Fruit fly (Drosophila melanogaster) whole organism: ENCODE data around the gene CG42688.

ENCODE experiments used
- CG8478 ChIP-seq: fragments of >200 bp; optimal IDR thresholded peaks from 2 replicates; lab custom pipeline; 2018; ENCODE audit warnings: inconsistent platforms
- Dll ChIP-seq: fragments of >200 bp; optimal IDR thresholded peaks from 2 replicates; lab custom pipeline; 2017
- EcR ChIP-seq, 2 experiments: fragments of >200 bp; optimal IDR thresholded peaks; 2 replicates each; lab custom pipeline; 2017; ENCODE audit warnings: missing biosample characterization in 2 of 2, missing genetic modification characterization in 2 of 2, missing genetic modification reagents in 2 of 2
- pan ChIP-seq: fragments of >200 bp; optimal IDR thresholded peaks from 2 replicates; lab custom pipeline; 2017
- psq ChIP-seq: fragments of >200 bp; optimal IDR thresholded peaks from 2 replicates; lab custom pipeline; 2017
- usp ChIP-seq: fragments of >200 bp; optimal IDR thresholded peaks from 2 replicates; lab custom pipeline; 2017; ENCODE audit warnings: missing biosample characterization, missing genetic modification characterization, mixed read lengths

The CG42688 gene

dm6 chr2L:19140257-19140983, 42.2 kb downstream of the CG42688 start:
- TF ChIP-seq usp (GFP tag; lab: Kevin White, UChicago): no peak

- no peak for TF ChIP-seq usp (GFP tag; lab: Kevin White, UChicago)
- no peak for TF ChIP-seq psq
- no peak for TF ChIP-seq Dll (lab: Kevin White, UChicago)
- no peak for TF ChIP-seq CG8478 (lab: Kevin White, UChicago)
- no peak for TF ChIP-seq EcR (GFP tag; optimal IDR thresholded peaks at IDR 0.05; lab: Kevin White, UChicago)
- TF ChIP-seq pan: no peak
Observed at dm6 chr2L:19139751-19140150, 42.9 kb downstream of the CG42688 start.

DNA sequence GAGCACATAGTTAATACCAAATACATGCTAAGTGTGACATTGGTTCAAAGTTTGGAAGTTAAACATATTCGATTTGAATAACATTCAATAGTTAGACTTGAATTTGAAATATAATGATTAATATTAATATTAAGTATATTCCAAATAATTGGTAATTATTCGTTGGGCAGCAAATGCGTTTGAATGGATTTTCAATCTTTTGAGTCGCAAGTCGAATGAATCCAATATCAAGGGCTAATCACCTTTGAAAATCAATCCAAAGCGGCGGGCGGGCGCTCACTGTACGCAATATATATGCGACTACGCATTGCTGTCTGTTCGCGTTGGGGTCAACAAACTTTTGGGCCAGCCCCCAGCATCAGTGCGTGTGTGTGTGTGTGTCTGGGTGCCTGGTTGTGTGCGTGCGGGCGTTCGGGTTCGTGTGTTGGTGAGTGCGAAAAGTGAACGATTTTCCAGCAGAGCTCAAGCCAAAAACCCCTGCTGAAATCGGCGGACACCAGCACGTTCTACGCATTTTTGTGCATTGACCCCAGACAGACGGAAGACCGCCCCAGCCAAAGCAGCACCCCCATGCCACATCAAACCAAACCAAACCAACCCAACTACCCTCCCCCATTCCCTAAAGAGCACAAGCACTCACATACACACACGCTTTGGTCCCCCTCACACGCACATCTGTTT, 44.1 kb downstream of the CG42688 start:
- TF ChIP-seq CG8478 (lab: Kevin White, UChicago) (no peak), Dll (lab: Kevin White, UChicago) (no peak), psq (no peak), EcR (GFP tag; optimal IDR thresholded peaks at IDR 0.05; lab: Kevin White, UChicago) (peak in 1 of 2 experiments; percentile 58)

DNA sequence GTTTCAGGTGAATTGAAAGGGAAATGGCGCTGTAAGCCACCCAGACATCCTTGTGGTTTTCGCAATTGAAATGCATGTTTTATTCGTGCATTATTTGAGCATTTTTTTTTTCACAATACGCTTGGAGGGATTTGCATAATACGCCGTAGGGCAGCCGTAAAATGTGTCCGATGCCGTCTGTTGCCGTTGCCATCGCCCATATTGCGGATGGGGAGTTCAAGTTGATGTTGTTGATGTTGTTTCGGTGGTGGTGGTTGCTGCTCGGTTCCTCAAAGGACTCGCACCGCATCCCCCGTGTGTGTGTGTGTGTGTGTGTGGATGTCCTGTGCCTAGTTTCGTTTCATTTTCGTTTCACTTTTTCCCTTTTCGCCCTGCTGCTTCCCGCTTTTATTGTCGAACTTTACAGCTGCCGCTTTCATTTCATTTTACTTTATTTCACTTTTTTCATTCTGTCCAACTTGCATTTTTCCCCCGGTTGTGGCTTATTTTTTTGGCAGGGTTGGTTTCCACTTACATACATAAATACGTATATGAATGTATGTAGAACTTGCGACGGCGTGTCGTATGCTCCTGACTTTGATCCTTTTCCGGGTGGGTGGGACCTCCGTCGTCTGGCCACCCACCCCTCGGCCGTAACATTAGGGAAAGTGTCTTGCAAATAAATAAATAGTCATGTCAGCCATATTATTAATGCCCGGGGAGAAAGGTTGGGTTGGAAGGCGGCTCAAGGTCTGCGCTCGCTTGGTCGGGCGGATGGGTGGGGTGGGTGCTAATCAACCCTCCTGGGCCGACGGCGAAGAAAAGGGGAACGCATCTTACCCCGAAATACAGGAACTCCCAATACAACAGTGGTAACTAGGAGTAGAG, 44.9 kb downstream of the CG42688 start:
- no peak for TF ChIP-seq EcR (GFP tag; optimal IDR thresholded peaks at IDR 0.05; lab: Kevin White, UChicago)

dm6 chr2L:19136735-19137134, 45.9 kb downstream of the CG42688 start:
- TF ChIP-seq psq (no peak), Dll (lab: Kevin White, UChicago) (no peak), CG8478 (lab: Kevin White, UChicago) (no peak), EcR (GFP tag; optimal IDR thresholded peaks at IDR 0.05; lab: Kevin White, UChicago) (no peak), usp (GFP tag; lab: Kevin White, UChicago) (no peak), pan (no peak)

DNA sequence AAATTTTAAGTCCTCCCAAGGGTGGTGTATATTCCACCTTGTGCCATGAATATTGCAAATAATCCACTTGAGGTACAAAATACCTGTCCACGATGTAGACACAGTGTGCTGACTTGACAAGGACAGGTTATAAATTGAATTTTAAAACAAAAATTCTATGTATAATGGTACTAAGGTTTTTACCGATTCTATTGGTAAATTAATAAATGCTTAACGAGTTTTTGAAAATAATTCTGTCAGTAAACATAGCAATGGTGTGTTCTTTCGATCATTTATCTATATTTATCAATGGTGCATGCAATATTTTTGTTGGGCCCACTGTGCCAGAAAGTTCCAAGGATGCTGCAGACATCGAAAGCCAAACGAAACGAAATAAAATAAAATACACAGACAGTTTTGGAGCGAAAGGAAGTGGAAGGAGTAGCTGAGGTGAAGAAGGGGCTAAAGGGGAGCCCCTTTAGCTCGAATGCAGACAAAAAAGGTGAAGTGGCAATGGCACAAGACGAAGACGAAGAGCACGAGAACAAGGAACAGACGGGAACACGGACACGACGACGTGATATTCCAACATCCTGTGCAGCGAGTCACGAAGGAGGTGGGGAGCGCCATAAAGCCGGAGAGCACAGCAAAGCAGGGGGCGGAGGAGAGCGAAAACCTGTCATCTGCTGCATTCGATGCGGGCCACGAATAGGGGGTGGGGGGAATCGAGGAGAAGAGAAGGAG, 46.5 kb downstream of the CG42688 start:
- no peak for TF ChIP-seq EcR (GFP tag; optimal IDR thresholded peaks at IDR 0.05; lab: Kevin White, UChicago)

dm6 chr2L:19134814-19135523, 47.6 kb downstream of the CG42688 start, which contains the start of gene Polr1D:
Gene Polr1D (minus strand): TSS chr2L:19135233.
- no peak for TF ChIP-seq psq
- no peak for TF ChIP-seq CG8478 (lab: Kevin White, UChicago)
- peak; percentile 69 for TF ChIP-seq Dll (lab: Kevin White, UChicago)

- no peak for TF ChIP-seq usp (GFP tag; lab: Kevin White, UChicago)
- no peak for TF ChIP-seq CG8478 (lab: Kevin White, UChicago)
- TF ChIP-seq psq: no peak
- no peak for TF ChIP-seq pan
- TF ChIP-seq Dll (lab: Kevin White, UChicago): no peak
- no peak for TF ChIP-seq EcR (GFP tag; optimal IDR thresholded peaks at IDR 0.05; lab: Kevin White, UChicago)
Observed at dm6 chr2L:19134366-19134689, 48.3 kb downstream of the CG42688 start.

dm6 chr2L:19133465-19134365, 48.9 kb downstream of the CG42688 start, which contains the start of gene brat:
Gene brat (plus strand): TSS chr2L:19133816.
- no peak for TF ChIP-seq EcR (GFP tag; optimal IDR thresholded peaks at IDR 0.05; lab: Kevin White, UChicago)
- TF ChIP-seq Dll (lab: Kevin White, UChicago): no peak
- TF ChIP-seq usp (GFP tag; lab: Kevin White, UChicago): no peak
- TF ChIP-seq pan: no peak
- no peak for TF ChIP-seq psq
- no peak for TF ChIP-seq CG8478 (lab: Kevin White, UChicago)
